Worm (Caenorhabditis elegans): ENCODE measurements around the gene T13C2.7.

Gene T13C2.7

ce11 chrII:6746404-6746803 is 32.8 kb upstream of the T13C2.7 start, which contains the start of gene F41G3.5:
F41G3.5 (plus strand) TSS chrII:6746704.
- no peak for TF ChIP-seq lim-6 (tag; optimal IDR thresholded peaks at IDR 0.05)
- TF ChIP-seq hlh-15 (tag; optimal IDR thresholded peaks at IDR 0.05), result no peak
- no peak for TF ChIP-seq ztf-16 (tag; optimal IDR thresholded peaks at IDR 0.05)
- no peak for TF ChIP-seq pat-9 (tag; optimal IDR thresholded peaks at IDR 0.05)
- no peak for TF ChIP-seq elt-2 (tag; optimal IDR thresholded peaks at IDR 0.05)
- TF ChIP-seq pag-3 (tag; optimal IDR thresholded peaks at IDR 0.05; ENCODE audit: borderline replicate concordance), result no peak
- TF ChIP-seq ceh-6 (GFP tag; optimal IDR thresholded peaks at IDR 0.05), result no peak
- no peak for TF ChIP-seq ceh-34 (tag; optimal IDR thresholded peaks at IDR 0.05)
- TF ChIP-seq unc-55 (GFP tag; optimal IDR thresholded peaks at IDR 0.05), result no peak
- no peak for TF ChIP-seq nhr-232 (tag; optimal IDR thresholded peaks at IDR 0.05)
- TF ChIP-seq ahr-1 (tag; optimal IDR thresholded peaks at IDR 0.05), result no peak
- TF ChIP-seq ceh-18 (tag; optimal IDR thresholded peaks at IDR 0.05), result no peak
- no peak for TF ChIP-seq zip-5 (tag; optimal IDR thresholded peaks at IDR 0.05)

- TF ChIP-seq ceh-48 (tag; optimal IDR thresholded peaks at IDR 0.05) (no peak), ahr-1 (tag; optimal IDR thresholded peaks at IDR 0.05) (no peak), ama-1 (optimal IDR thresholded peaks at IDR 0.05) (no peak), pros-1 (tag; optimal IDR thresholded peaks at IDR 0.05) (no peak), ceh-6 (GFP tag; optimal IDR thresholded peaks at IDR 0.05) (no peak), nhr-11 (tag; optimal IDR thresholded peaks at IDR 0.05) (no peak), che-1 (tag; optimal IDR thresholded peaks at IDR 0.05) (no peak)
Measured at ce11 chrII:6749422-6749821, 29.8 kb upstream of the T13C2.7 start, which contains the start of gene F41G3.10. F41G3.10 (minus strand) TSS chrII:6749522.

ce11 chrII:6750929-6751328 is 28.3 kb upstream of the T13C2.7 start, which contains the start of gene F41G3.20:
F41G3.20 (minus strand) TSS chrII:6751029.
- TF ChIP-seq madf-2 (tag; optimal IDR thresholded peaks at IDR 0.05), result no peak
- TF ChIP-seq K09A11.1 (tag; optimal IDR thresholded peaks at IDR 0.05; ENCODE audit: insufficient read depth), result no peak
- TF ChIP-seq ceh-45 (GFP tag; IDR thresholded peaks at IDR 0.05), result no peak
- TF ChIP-seq eyg-1 (tag; optimal IDR thresholded peaks at IDR 0.05), result no peak

ce11 chrII:6752027-6752426 is 27.2 kb upstream of the T13C2.7 start, which contains the start of gene F41G3.19:
F41G3.19 (minus strand) TSS chrII:6752127.
- TF ChIP-seq ceh-30 (tag; optimal IDR thresholded peaks at IDR 0.05), result no peak
- TF ChIP-seq tbx-7 (tag; optimal IDR thresholded peaks at IDR 0.05), result no peak
- no peak for TF ChIP-seq nhr-11 (tag; optimal IDR thresholded peaks at IDR 0.05)

- no peak for TF ChIP-seq pat-9 (tag; optimal IDR thresholded peaks at IDR 0.05)
- TF ChIP-seq ceh-48 (tag; optimal IDR thresholded peaks at IDR 0.05), result no peak
- TF ChIP-seq C08G9.2 (tag; optimal IDR thresholded peaks at IDR 0.05), result no peak
- no peak for TF ChIP-seq ceh-9 (tag; optimal IDR thresholded peaks at IDR 0.05)
- no peak for TF ChIP-seq ttx-3 (tag; optimal IDR thresholded peaks at IDR 0.05)
- TF ChIP-seq hlh-15 (tag; optimal IDR thresholded peaks at IDR 0.05), result no peak
- TF ChIP-seq madf-2 (tag; optimal IDR thresholded peaks at IDR 0.05), result no peak
- TF ChIP-seq Y22D7AL.16 (tag; optimal IDR thresholded peaks at IDR 0.05), result no peak
- TF ChIP-seq sdc-2 (tag; optimal IDR thresholded peaks at IDR 0.05), result no peak
- no peak for TF ChIP-seq pag-3 (tag; optimal IDR thresholded peaks at IDR 0.05; ENCODE audit: borderline replicate concordance)
- no peak for TF ChIP-seq F13H6.1 (tag; optimal IDR thresholded peaks at IDR 0.05)
- TF ChIP-seq ref-2 (tag; optimal IDR thresholded peaks at IDR 0.05), result no peak
Measured at ce11 chrII:6752850-6753249, 26.4 kb upstream of the T13C2.7 start, which contains the start of gene F41G3.21. F41G3.21 (minus strand) TSS chrII:6752950.

- TF ChIP-seq gmeb-2 (tag; optimal IDR thresholded peaks at IDR 0.05) (no peak), hlh-13 (GFP tag; optimal IDR thresholded peaks at IDR 0.05) (no peak), Y22D7AL.16 (tag; optimal IDR thresholded peaks at IDR 0.05) (no peak), dve-1 (tag; optimal IDR thresholded peaks at IDR 0.05) (no peak), nhr-232 (tag; optimal IDR thresholded peaks at IDR 0.05) (no peak), K02D7.2 (tag; optimal IDR thresholded peaks at IDR 0.05) (no peak), elt-2 (tag; optimal IDR thresholded peaks at IDR 0.05) (no peak), ttx-3 (tag; optimal IDR thresholded peaks at IDR 0.05) (no peak), sdc-2 (tag; optimal IDR thresholded peaks at IDR 0.05) (no peak), ama-1 (optimal IDR thresholded peaks at IDR 0.05) (no peak), ref-2 (tag; optimal IDR thresholded peaks at IDR 0.05) (no peak), T23F11.4 (GFP tag; optimal IDR thresholded peaks at IDR 0.05) (no peak)
Measured at ce11 chrII:6754671-6755224, 24.5 kb upstream of the T13C2.7 start, which contains the start of the genes srx-95 and fis-1. srx-95 (minus strand) TSS chrII:6754771. fis-1 (plus strand) TSS chrII:6755174.

All from whole organism, late embryonic.